Fruit fly (Drosophila melanogaster): ENCODE measurements around the gene CG8300.

CG8300 gene

DNA sequence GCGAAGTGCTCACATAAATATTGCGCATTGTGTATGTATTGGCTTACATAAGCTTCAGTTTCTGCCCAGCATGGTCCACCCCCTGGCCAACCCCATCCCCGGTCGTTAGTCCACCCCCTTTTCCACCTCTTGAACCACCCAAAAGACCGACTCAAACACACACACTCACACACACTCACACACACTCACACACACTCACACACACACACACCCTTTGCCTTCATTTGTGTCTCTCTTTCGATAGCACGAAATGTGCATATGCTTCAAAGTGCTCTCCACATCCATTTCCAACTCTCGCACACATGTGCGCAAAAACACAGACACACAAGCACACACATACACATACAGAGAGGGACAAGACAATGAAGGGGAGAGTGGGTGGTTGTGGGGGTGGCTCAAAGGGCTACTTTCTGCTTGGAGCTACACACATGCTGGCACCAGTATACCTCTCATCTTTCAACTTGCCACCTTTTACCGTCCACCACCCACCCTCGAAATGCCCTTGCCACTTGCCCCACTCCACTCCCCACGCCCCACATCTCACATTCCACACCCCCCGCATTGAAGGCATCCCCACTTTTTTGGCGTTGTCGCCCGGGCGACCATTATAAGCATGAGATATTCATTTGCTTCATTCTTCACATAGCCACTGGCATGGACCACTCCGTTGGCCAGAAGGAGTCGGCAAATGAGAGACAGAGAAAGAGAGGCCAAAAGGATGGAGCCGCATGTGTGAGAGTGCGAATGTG is 46.8 kb downstream of the CG8300 start:
- no peak for TF ChIP-seq Mnt (GFP tag; optimal IDR thresholded peaks at IDR 0.05)
- TF ChIP-seq Clk (GFP tag; optimal IDR thresholded peaks at IDR 0.05), result no peak
- TF ChIP-seq cic (GFP tag; optimal IDR thresholded peaks at IDR 0.05), result no peak
- TF ChIP-seq ovo (GFP tag; optimal IDR thresholded peaks at IDR 0.05), result no peak
- no peak for TF ChIP-seq CG11617 (GFP tag; optimal IDR thresholded peaks at IDR 0.05)
- no peak for TF ChIP-seq Crg-1 (GFP tag; optimal IDR thresholded peaks at IDR 0.05)

DNA sequence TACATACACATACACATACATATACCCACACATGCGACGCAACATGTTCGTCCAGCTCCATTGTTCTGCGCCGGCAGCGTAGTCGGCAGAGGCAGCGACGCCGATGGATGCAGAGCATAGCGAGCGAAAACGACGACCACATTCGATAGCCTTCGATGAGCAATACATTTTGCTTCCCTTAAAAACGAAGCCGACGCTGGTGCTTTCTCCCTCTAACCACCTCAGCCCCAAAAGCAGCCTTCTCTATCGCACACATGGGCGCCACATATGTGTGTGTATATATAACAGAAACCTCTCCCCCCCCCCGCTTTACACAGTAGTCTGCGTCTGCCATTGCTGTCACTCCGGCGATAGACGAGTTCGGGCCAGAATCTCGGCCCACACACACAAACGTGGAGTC is 48.2 kb downstream of the CG8300 start:
- TF ChIP-seq Clk (GFP tag; optimal IDR thresholded peaks at IDR 0.05), result no peak
- TF ChIP-seq CG12768 (GFP tag; optimal IDR thresholded peaks at IDR 0.05), result no peak
- no peak for TF ChIP-seq Mnt (GFP tag; optimal IDR thresholded peaks at IDR 0.05)
- TF ChIP-seq pad (GFP tag; optimal IDR thresholded peaks at IDR 0.05), result no peak
- TF ChIP-seq CG11617 (GFP tag; optimal IDR thresholded peaks at IDR 0.05), result no peak
- no peak for TF ChIP-seq bab1 (GFP tag; optimal IDR thresholded peaks at IDR 0.05)
- no peak for TF ChIP-seq kay (GFP tag; ENCODE audit: borderline replicate concordance)
- no peak for TF ChIP-seq CG1620 (GFP tag; optimal IDR thresholded peaks at IDR 0.05)
- no peak for TF ChIP-seq Hr96 (GFP tag; optimal IDR thresholded peaks at IDR 0.05)
- no peak for TF ChIP-seq CG33017 (tag; optimal IDR thresholded peaks at IDR 0.05)
- TF ChIP-seq cnc (optimal IDR thresholded peaks at IDR 0.05), result no peak
- TF ChIP-seq CG7101 (tag; optimal IDR thresholded peaks at IDR 0.05), result no peak
- TF ChIP-seq cic (GFP tag; optimal IDR thresholded peaks at IDR 0.05), result no peak
- TF ChIP-seq CG14711 (tag; optimal IDR thresholded peaks at IDR 0.05), result no peak
- TF ChIP-seq ovo (GFP tag; optimal IDR thresholded peaks at IDR 0.05), result no peak
- no peak for TF ChIP-seq toe (GFP tag; optimal IDR thresholded peaks at IDR 0.05)
- no peak for TF ChIP-seq Crg-1 (GFP tag; optimal IDR thresholded peaks at IDR 0.05)
- no peak for TF ChIP-seq tj (GFP tag; optimal IDR thresholded peaks at IDR 0.05)
- TF ChIP-seq CG7045 (GFP tag; optimal IDR thresholded peaks at IDR 0.05), result no peak

Data from whole organism, adult.